Worm (Caenorhabditis elegans) whole organism, L1 larva: Measurements from ENCODE around the gene sbsp-1.
A peak's percentile ranks its signal among the peaks of the same experiment; 100 is the strongest.

Experiments
- C04F5.9 ChIP-seq: sonication (generic microtip); optimal IDR thresholded peaks from 2 replicates; lab custom pipeline; 2016; ENCODE audit warnings: missing genetic modification characterization, missing compliant biosample characterization
- C34B4.2 ChIP-seq: sonication (generic microtip); optimal IDR thresholded peaks from 2 replicates; lab custom pipeline; 2017; ENCODE audit warnings: mild to moderate bottlenecking, missing genetic modification characterization, missing compliant biosample characterization
- ama-1 ChIP-seq: fragments of 150-350 bp; optimal IDR thresholded peaks from 2 replicates; lab custom pipeline; 2014
- ceh-63 ChIP-seq: fragments of 200-800 bp; sonication (Bioruptor generic); optimal IDR thresholded peaks from 2 replicates; lab custom pipeline; 2018; ENCODE audit warnings: mild to moderate bottlenecking, missing genetic modification characterization, missing compliant biosample characterization
- ceh-88 ChIP-seq: fragments of 200-800 bp; sonication (Bioruptor generic); IDR thresholded peaks from 2 replicates; pipeline ENCODE4 v1.3.6; 2022; ENCODE audit warnings: missing genetic modification characterization, missing compliant biosample characterization
- ceh-90 ChIP-seq: sonication (generic microtip); optimal IDR thresholded peaks from 2 replicates; lab custom pipeline; 2016; ENCODE audit warnings: missing genetic modification characterization, missing compliant biosample characterization
- ces-1 ChIP-seq: fragments of 150-350 bp; optimal IDR thresholded peaks from 2 replicates; lab custom pipeline; 2014; ENCODE audit warnings: missing biosample characterization, missing genetic modification reagents, missing genetic modification characterization
- dpl-1 ChIP-seq, 3 experiments: fragments of 150-350 bp in 2 of 3; sonication (generic microtip) in 1 of 3; optimal IDR thresholded peaks; 2 replicates each; lab custom pipeline; 2014 to 2017; ENCODE audit warnings: missing biosample characterization in 3 of 3, missing genetic modification characterization in 3 of 3, missing genetic modification reagents in 3 of 3
- dsc-1 ChIP-seq: sonication (generic microtip); optimal IDR thresholded peaks from 2 replicates; lab custom pipeline; 2016; ENCODE audit warnings: mild to moderate bottlenecking, missing genetic modification characterization, missing compliant biosample characterization
- efl-3 ChIP-seq: fragments of 200-800 bp; sonication (Bioruptor generic); optimal IDR thresholded peaks from 2 replicates; lab custom pipeline; 2018; ENCODE audit warnings: mild to moderate bottlenecking, missing genetic modification characterization, missing compliant biosample characterization
- elt-2 ChIP-seq: sonication (generic microtip); optimal IDR thresholded peaks from 2 replicates; lab custom pipeline; 2016; ENCODE audit warnings: missing genetic modification characterization, mild to moderate bottlenecking, inconsistent platforms, missing compliant biosample characterization, missing genetic modification reagents
- ets-5 ChIP-seq: fragments of 200-800 bp; sonication (Bioruptor generic); IDR thresholded peaks from 2 replicates; pipeline ENCODE4 v1.3.6; 2022; ENCODE audit warnings: missing genetic modification characterization, missing compliant biosample characterization
- fkh-10 ChIP-seq: sonication (generic microtip); optimal IDR thresholded peaks from 2 replicates; lab custom pipeline; 2017; ENCODE audit warnings: missing biosample characterization, missing genetic modification reagents, missing genetic modification characterization
- fkh-4 ChIP-seq: sonication (generic microtip); optimal IDR thresholded peaks from 2 replicates; lab custom pipeline; 2016; ENCODE audit warnings: missing compliant biosample characterization, missing genetic modification characterization, borderline replicate concordance
- fkh-8 ChIP-seq: sonication (generic microtip); optimal IDR thresholded peaks from 2 replicates; lab custom pipeline; 2016; ENCODE audit warnings: mild to moderate bottlenecking, missing genetic modification characterization, missing compliant biosample characterization
- hlh-17 ChIP-seq: fragments of 200-800 bp; sonication (Bioruptor generic); optimal IDR thresholded peaks from 2 replicates; lab custom pipeline; 2018; ENCODE audit warnings: missing genetic modification characterization, mild to moderate bottlenecking, missing compliant biosample characterization, moderate library complexity, borderline replicate concordance
- hlh-4 ChIP-seq: sonication (generic microtip); optimal IDR thresholded peaks from 2 replicates; lab custom pipeline; 2016; ENCODE audit warnings: mild to moderate bottlenecking, missing genetic modification characterization, missing compliant biosample characterization
- hpl-2 ChIP-seq: fragments of 150-350 bp; optimal IDR thresholded peaks from 2 replicates; lab custom pipeline; 2014; ENCODE audit warnings: missing biosample characterization, missing genetic modification reagents, missing genetic modification characterization
- isw-1 ChIP-seq: fragments of 200-800 bp; sonication (Bioruptor generic); IDR thresholded peaks from 2 replicates; pipeline ENCODE4 v1.3.6; 2022; ENCODE audit warnings: missing genetic modification characterization, missing compliant biosample characterization
- jun-1 ChIP-seq: fragments of 150-350 bp; optimal IDR thresholded peaks from 2 replicates; lab custom pipeline; 2014; ENCODE audit warnings: missing biosample characterization, missing genetic modification reagents, missing genetic modification characterization
- lin-13 ChIP-seq: fragments of 150-350 bp; optimal IDR thresholded peaks from 2 replicates; lab custom pipeline; 2014; ENCODE audit warnings: missing biosample characterization, missing genetic modification reagents, missing genetic modification characterization
- lin-14 ChIP-seq: fragments of 200-800 bp; sonication (Bioruptor generic); optimal IDR thresholded peaks from 2 replicates; lab custom pipeline; 2018; ENCODE audit warnings: mild to moderate bottlenecking, missing genetic modification characterization, moderate library complexity, missing compliant biosample characterization
- lin-15B ChIP-seq: fragments of 150-350 bp; sonication (generic microtip); optimal IDR thresholded peaks from 3 replicates; lab custom pipeline; 2014; ENCODE audit warnings: missing biosample characterization, missing genetic modification characterization
- lsy-2 ChIP-seq, 2 experiments: fragments of 150-350 bp; optimal IDR thresholded peaks; 2 replicates each; lab custom pipeline; 2014; ENCODE audit warnings: missing biosample characterization in 2 of 2, missing genetic modification characterization in 2 of 2
- mab-9 ChIP-seq: fragments of 200-800 bp; sonication (Bioruptor generic); IDR thresholded peaks from 2 replicates; pipeline ENCODE4 v1.3.6; 2022; ENCODE audit warnings: missing genetic modification reagents, missing genetic modification characterization, missing compliant biosample characterization
- mdl-1 ChIP-seq, 2 experiments: fragments of 150-350 bp; optimal IDR thresholded peaks; 2 replicates each; lab custom pipeline; 2014 to 2017; ENCODE audit warnings: missing biosample characterization in 2 of 2, missing genetic modification characterization in 2 of 2, inconsistent platforms in 1 of 2
- nhr-11 ChIP-seq: fragments of 150-350 bp; optimal IDR thresholded peaks from 2 replicates; lab custom pipeline; 2014; ENCODE audit warnings: missing biosample characterization, missing genetic modification characterization
- nhr-237 ChIP-seq: fragments of 150-350 bp; optimal IDR thresholded peaks from 2 replicates; lab custom pipeline; 2014; ENCODE audit warnings: missing biosample characterization, missing genetic modification characterization
- nhr-28 ChIP-seq: fragments of 150-350 bp; optimal IDR thresholded peaks from 2 replicates; lab custom pipeline; 2014; ENCODE audit warnings: missing biosample characterization, missing genetic modification characterization
- nhr-47 ChIP-seq: sonication (generic microtip); optimal IDR thresholded peaks from 2 replicates; lab custom pipeline; 2016; ENCODE audit warnings: mild to moderate bottlenecking, missing genetic modification characterization, moderate library complexity, missing compliant biosample characterization
- nhr-76 ChIP-seq: sonication (generic microtip); optimal IDR thresholded peaks from 2 replicates; lab custom pipeline; 2017; ENCODE audit warnings: missing biosample characterization, missing genetic modification characterization
- nhr-84 ChIP-seq: sonication (generic microtip); optimal IDR thresholded peaks from 2 replicates; lab custom pipeline; 2017; ENCODE audit warnings: missing biosample characterization, missing genetic modification characterization
- nhr-90 ChIP-seq: sonication (generic microtip); optimal IDR thresholded peaks from 2 replicates; lab custom pipeline; 2016; ENCODE audit warnings: mild to moderate bottlenecking, missing genetic modification characterization, missing compliant biosample characterization; ENCODE audit not compliant: poor library complexity
- pax-3 ChIP-seq: fragments of 200-800 bp; sonication (Bioruptor generic); optimal IDR thresholded peaks from 2 replicates; lab custom pipeline; 2018; ENCODE audit warnings: mild to moderate bottlenecking, missing genetic modification characterization, moderate library complexity, missing compliant biosample characterization
- pqm-1 ChIP-seq: sonication (generic microtip); optimal IDR thresholded peaks from 3 replicates; lab custom pipeline; 2017; ENCODE audit warnings: missing biosample characterization, missing genetic modification characterization
- rnt-1 ChIP-seq: sonication (generic microtip); optimal IDR thresholded peaks from 2 replicates; lab custom pipeline; 2016; ENCODE audit warnings: mild to moderate bottlenecking, missing genetic modification characterization, moderate library complexity, missing compliant biosample characterization
- skn-1 ChIP-seq: fragments of 150-350 bp; optimal IDR thresholded peaks from 2 replicates; lab custom pipeline; 2014; ENCODE audit warnings: missing biosample characterization, missing genetic modification characterization
- snpc-4 ChIP-seq: fragments of 150-350 bp; optimal IDR thresholded peaks from 2 replicates; lab custom pipeline; 2014; ENCODE audit warnings: missing biosample characterization, missing genetic modification characterization
- sox-4 ChIP-seq: sonication (generic microtip); optimal IDR thresholded peaks from 2 replicates; lab custom pipeline; 2016; ENCODE audit warnings: missing genetic modification characterization, missing compliant biosample characterization
- tlp-1 ChIP-seq: fragments of 150-350 bp; optimal IDR thresholded peaks from 2 replicates; lab custom pipeline; 2014; ENCODE audit warnings: missing biosample characterization, missing genetic modification characterization
- unc-130 ChIP-seq: fragments of 150-350 bp; optimal IDR thresholded peaks from 2 replicates; lab custom pipeline; 2017; ENCODE audit warnings: missing biosample characterization, missing genetic modification characterization, inconsistent platforms
- unc-30 ChIP-seq: sonication (generic microtip); optimal IDR thresholded peaks from 2 replicates; lab custom pipeline; 2017; ENCODE audit warnings: missing biosample characterization, missing genetic modification characterization
- unc-86 ChIP-seq: sonication (generic microtip); optimal IDR thresholded peaks from 2 replicates; lab custom pipeline; 2016; ENCODE audit warnings: missing genetic modification characterization, missing compliant biosample characterization
- xbp-1 ChIP-seq: sonication (generic microtip); optimal IDR thresholded peaks from 2 replicates; lab custom pipeline; 2016; ENCODE audit warnings: missing genetic modification characterization, missing compliant biosample characterization
- zag-1 ChIP-seq: fragments of 150-350 bp; optimal IDR thresholded peaks from 2 replicates; lab custom pipeline; 2014; ENCODE audit warnings: missing biosample characterization, missing genetic modification characterization
- ztf-11 ChIP-seq, 2 experiments: sonication (generic microtip); optimal IDR thresholded peaks; 2 replicates each; lab custom pipeline; 2016 to 2017; ENCODE audit warnings: missing genetic modification characterization in 2 of 2, missing biosample characterization in 1 of 2, missing compliant biosample characterization in 1 of 2
- ztf-4 ChIP-seq: fragments of 150-350 bp; optimal IDR thresholded peaks from 2 replicates; lab custom pipeline; 2014; ENCODE audit warnings: missing biosample characterization, missing genetic modification characterization

Gene sbsp-1

ce11 chrIII:10824206-10824605 is 8.5 kb upstream of the sbsp-1 start (continued):
- TF ChIP-seq ztf-4 (no peak), lin-13 (no peak)

- TF ChIP-seq dsc-1 (tag; lab: Kevin White, UChicago) (peak; percentile 90), pax-3 (no peak), nhr-28 (no peak), fkh-4 (tag; lab: Kevin White, UChicago) (peak; percentile 17), ets-5 (no peak)
- TF ChIP-seq, all 84 proteins: peak for 2
These were observed 7.6 kb upstream of the sbsp-1 start for ce11 chrIII:10825088-10825487.

DNA sequence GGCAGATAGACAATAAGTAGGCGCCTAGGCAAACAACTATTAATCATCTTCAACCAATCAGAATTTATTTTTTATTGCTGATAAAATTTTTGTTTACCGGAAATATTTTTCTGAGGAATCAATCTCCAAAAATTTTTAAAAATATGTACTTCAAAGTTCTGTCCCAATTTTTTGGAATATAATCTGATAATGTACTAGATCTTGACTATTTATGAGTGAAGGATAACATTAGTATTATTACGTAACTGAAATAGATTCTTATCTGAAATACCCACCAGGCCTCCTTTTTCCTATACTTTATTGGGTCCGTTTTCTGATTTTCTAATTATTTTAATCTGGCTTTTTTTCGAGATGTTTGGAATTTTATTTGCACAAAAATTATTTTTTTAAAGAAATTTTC is 1.3 kb upstream of the sbsp-1 start:
- no peak for TF ChIP-seq nhr-237 (tag; lab: Kevin White, UChicago)
- TF ChIP-seq ceh-90 (tag; lab: Kevin White, UChicago): no peak
- no peak for TF ChIP-seq tlp-1 (tag; lab: Kevin White, UChicago)
- TF ChIP-seq nhr-47 (tag; lab: Kevin White, UChicago): no peak
- no peak for TF ChIP-seq dpl-1 (GFP tag; optimal IDR thresholded peaks at IDR 0.05; lab: Kevin White, UChicago)
- no peak for TF ChIP-seq isw-1 (GFP tag; lab: Robert Waterston, UW)
- TF ChIP-seq skn-1 (tag; lab: Kevin White, UChicago): no peak
- no peak for TF ChIP-seq efl-3
- TF ChIP-seq nhr-76 (tag; lab: Kevin White, UChicago): no peak
- no peak for TF ChIP-seq elt-2 (tag; lab: Kevin White, UChicago)
- no peak for TF ChIP-seq xbp-1 (tag; lab: Kevin White, UChicago)
- TF ChIP-seq fkh-10 (GFP tag; lab: Kevin White, UChicago): no peak
- no peak for TF ChIP-seq sox-4 (tag; lab: Kevin White, UChicago)
- TF ChIP-seq, all 84 proteins: peak for 0

ce11 chrIII:10844873-10845272 is 12.1 kb downstream of the sbsp-1 start, which contains the start of gene pde-12:
Gene pde-12 (minus strand): TSS chrIII:10845020.
- TF ChIP-seq lin-14 (GFP tag; lab: Kevin White, UChicago) (no peak), jun-1 (tag; lab: Kevin White, UChicago) (peak; percentile 77), ama-1 (lab: Kevin White, UChicago) (no peak), pqm-1 (tag; lab: Kevin White, UChicago) (no peak), hlh-17 (no peak), isw-1 (GFP tag; lab: Robert Waterston, UW) (peak; percentile 86), nhr-11 (tag; lab: Kevin White, UChicago) (peak; percentile 62), ces-1 (GFP tag; lab: Kevin White, UChicago) (no peak), unc-86 (tag; lab: Kevin White, UChicago) (peak; percentile 91), nhr-90 (tag; lab: Kevin White, UChicago) (peak; percentile 95), lin-13 (peak; percentile 80), nhr-76 (tag; lab: Kevin White, UChicago) (peak; percentile 27), skn-1 (tag; lab: Kevin White, UChicago) (peak; percentile 64), lsy-2 (tag; optimal IDR thresholded peaks at IDR 0.05; lab: Kevin White, UChicago) (peak; percentile 91 to 92), unc-30 (tag; lab: Kevin White, UChicago) (no peak), xbp-1 (tag; lab: Kevin White, UChicago) (peak; percentile 93), ztf-11 (tag; optimal IDR thresholded peaks at IDR 0.05; lab: Kevin White, UChicago) (peak in 1 of 2 experiments; percentile 72), tlp-1 (tag; lab: Kevin White, UChicago) (no peak), rnt-1 (tag; lab: Kevin White, UChicago) (peak; percentile 95), lin-15B (tag; lab: Kevin White, UChicago) (peak; percentile 81), hlh-4 (no peak), ceh-63 (no peak), ceh-90 (tag; lab: Kevin White, UChicago) (no peak), pax-3 (peak; percentile 79), C34B4.2 (tag; lab: Kevin White, UChicago) (no peak), mab-9 (GFP tag; lab: Robert Waterston, UW) (peak; percentile 77), unc-130 (peak; percentile 92), ceh-88 (GFP tag; lab: Robert Waterston, UW) (peak; percentile 74), C04F5.9 (tag; lab: Kevin White, UChicago) (peak; percentile 81), zag-1 (tag; lab: Kevin White, UChicago) (no peak), snpc-4 (tag; lab: Kevin White, UChicago) (peak; percentile 82), hpl-2 (no peak), dpl-1 (GFP tag; optimal IDR thresholded peaks at IDR 0.05; lab: Kevin White, UChicago) (peak; percentile 77 to 88 (median 87)), mdl-1 (tag; optimal IDR thresholded peaks at IDR 0.05; lab: Kevin White, UChicago) (peak in 1 of 2 experiments; percentile 69), nhr-28 (no peak), fkh-8 (peak; percentile 84), nhr-84 (tag; lab: Kevin White, UChicago) (no peak)
